Worm (Caenorhabditis elegans): ENCODE data around the gene clec-4.

The clec-4 gene

DNA sequence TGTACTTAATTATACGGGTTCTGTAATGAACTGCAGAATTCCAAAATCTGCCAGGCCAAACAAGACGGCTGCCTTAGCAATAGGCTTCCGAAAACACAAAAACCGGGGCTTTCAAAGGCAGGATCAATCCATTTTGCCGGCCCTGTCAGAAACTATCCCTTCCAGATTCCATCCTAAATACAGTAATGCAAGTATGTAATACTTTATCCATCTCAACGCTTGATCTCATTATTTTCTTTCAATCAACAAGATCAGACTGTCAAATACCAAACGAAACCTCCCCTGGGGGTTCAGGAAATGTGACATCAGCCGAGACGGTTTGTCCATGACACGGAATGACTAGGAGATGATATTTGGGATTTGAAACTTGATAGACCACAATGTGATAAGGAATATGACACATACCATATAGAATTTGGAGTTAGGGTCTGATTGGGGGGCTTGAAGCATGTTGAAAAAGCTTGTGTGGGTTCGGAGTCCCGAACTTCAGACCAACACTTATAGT is 45.3 kb upstream of the clec-4 start:
- TF ChIP-seq lsy-2 (tag; optimal IDR thresholded peaks at IDR 0.05) (no peak), elt-3 (tag; optimal IDR thresholded peaks at IDR 0.05) (no peak), ets-5 (GFP tag; IDR thresholded peaks at IDR 0.05) (no peak), nhr-12 (tag; optimal IDR thresholded peaks at IDR 0.05) (no peak), pqm-1 (tag; optimal IDR thresholded peaks at IDR 0.05) (no peak), aly-2 (tag; optimal IDR thresholded peaks at IDR 0.05) (no peak), nhr-71 (tag; optimal IDR thresholded peaks at IDR 0.05) (no peak), fkh-8 (tag; optimal IDR thresholded peaks at IDR 0.05) (no peak), hlh-4 (tag; optimal IDR thresholded peaks at IDR 0.05) (no peak), fkh-4 (tag; optimal IDR thresholded peaks at IDR 0.05; ENCODE audit: borderline replicate concordance) (no peak), nhr-76 (tag; optimal IDR thresholded peaks at IDR 0.05) (no peak), nhr-20 (tag; optimal IDR thresholded peaks at IDR 0.05) (no peak), sptf-1 (tag; optimal IDR thresholded peaks at IDR 0.05) (no peak), mdl-1 (tag; optimal IDR thresholded peaks at IDR 0.05) (no peak), sox-4 (tag; optimal IDR thresholded peaks at IDR 0.05) (no peak)

DNA sequence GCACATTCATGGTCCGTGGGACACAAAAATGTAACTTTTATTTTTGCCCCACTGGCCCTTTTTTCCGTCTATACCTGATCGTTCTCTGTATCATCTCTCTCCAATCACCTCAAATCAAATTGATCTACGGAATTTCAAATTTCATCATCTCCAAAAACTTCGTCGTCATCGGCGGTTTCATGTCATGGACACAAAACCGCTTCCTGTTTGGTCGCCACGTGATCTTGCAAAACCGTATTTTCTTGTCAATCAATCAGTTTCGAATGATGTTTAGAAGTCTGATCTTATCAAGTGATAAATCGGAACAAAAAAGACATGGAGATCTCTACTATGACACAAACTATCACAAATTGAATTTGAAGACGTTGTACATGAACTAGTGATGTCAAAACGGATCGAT is 44.8 kb upstream of the clec-4 start:
- no peak for TF ChIP-seq ztf-11 (tag; optimal IDR thresholded peaks at IDR 0.05)
- TF ChIP-seq C16A3.4 (tag; optimal IDR thresholded peaks at IDR 0.05), result no peak
- TF ChIP-seq unc-98 (GFP tag; IDR thresholded peaks at IDR 0.05), result no peak
- TF ChIP-seq fkh-8 (tag; optimal IDR thresholded peaks at IDR 0.05), result no peak
- TF ChIP-seq nhr-12 (tag; optimal IDR thresholded peaks at IDR 0.05), result no peak
- TF ChIP-seq skn-1 (tag; optimal IDR thresholded peaks at IDR 0.05), result no peak
- TF ChIP-seq C04F5.9 (tag; optimal IDR thresholded peaks at IDR 0.05), result no peak
- peak; percentile 84 for TF ChIP-seq nhr-71 (tag; optimal IDR thresholded peaks at IDR 0.05)
- TF ChIP-seq lir-3 (tag; optimal IDR thresholded peaks at IDR 0.05; ENCODE audit: poor library complexity), result no peak
- TF ChIP-seq xbp-1 (tag; optimal IDR thresholded peaks at IDR 0.05), result no peak
- TF ChIP-seq nhr-77 (tag; optimal IDR thresholded peaks at IDR 0.05), result no peak
- no peak for TF ChIP-seq F16B12.6 (tag; optimal IDR thresholded peaks at IDR 0.05)
- no peak for TF ChIP-seq elt-2 (tag; optimal IDR thresholded peaks at IDR 0.05)
- TF ChIP-seq lin-39 (tag; optimal IDR thresholded peaks at IDR 0.05), result no peak
- TF ChIP-seq irx-1 (tag; optimal IDR thresholded peaks at IDR 0.05), result no peak
- no peak for TF ChIP-seq ets-5 (GFP tag; IDR thresholded peaks at IDR 0.05)
- TF ChIP-seq pqm-1 (tag; optimal IDR thresholded peaks at IDR 0.05), result no peak
- TF ChIP-seq ama-1 (optimal IDR thresholded peaks at IDR 0.05), result no peak
- no peak for TF ChIP-seq nhr-11 (tag; optimal IDR thresholded peaks at IDR 0.05)
- TF ChIP-seq tlp-1 (tag; optimal IDR thresholded peaks at IDR 0.05), result no peak
- no peak for TF ChIP-seq sptf-1 (tag; optimal IDR thresholded peaks at IDR 0.05)
- TF ChIP-seq aha-1 (tag; optimal IDR thresholded peaks at IDR 0.05), result no peak
- TF ChIP-seq nhr-90 (tag; optimal IDR thresholded peaks at IDR 0.05; ENCODE audit: poor library complexity), result peak; percentile 74
- no peak for TF ChIP-seq sox-4 (tag; optimal IDR thresholded peaks at IDR 0.05)
- no peak for TF ChIP-seq aly-2 (tag; optimal IDR thresholded peaks at IDR 0.05)
- no peak for TF ChIP-seq ceh-88 (GFP tag; IDR thresholded peaks at IDR 0.05)
- TF ChIP-seq C34B4.2 (tag; optimal IDR thresholded peaks at IDR 0.05), result no peak
- TF ChIP-seq isw-1 (GFP tag; IDR thresholded peaks at IDR 0.05), result no peak
- no peak for TF ChIP-seq alr-1 (tag; optimal IDR thresholded peaks at IDR 0.05; ENCODE audit: borderline replicate concordance)
- TF ChIP-seq efl-3 (GFP tag; optimal IDR thresholded peaks at IDR 0.05), result no peak
- peak; percentile 96 for TF ChIP-seq nhr-20 (tag; optimal IDR thresholded peaks at IDR 0.05)
- no peak for TF ChIP-seq fkh-10 (GFP tag; optimal IDR thresholded peaks at IDR 0.05)
- peak; percentile 62 for TF ChIP-seq snu-23 (GFP tag; optimal IDR thresholded peaks at IDR 0.05)
- no peak for TF ChIP-seq lin-15B (tag; optimal IDR thresholded peaks at IDR 0.05)
- no peak for TF ChIP-seq hpl-2 (GFP tag; optimal IDR thresholded peaks at IDR 0.05)
- no peak for TF ChIP-seq ces-1 (GFP tag; optimal IDR thresholded peaks at IDR 0.05)
- no peak for TF ChIP-seq ceh-63 (GFP tag; optimal IDR thresholded peaks at IDR 0.05)
- no peak for TF ChIP-seq zag-1 (tag; optimal IDR thresholded peaks at IDR 0.05)
- peak in 1 of 3 experiments; percentile 33 for TF ChIP-seq dpl-1 (GFP tag; optimal IDR thresholded peaks at IDR 0.05)
- TF ChIP-seq elt-3 (tag; optimal IDR thresholded peaks at IDR 0.05), result peak; percentile 68 to 97 (median 94)
- no peak for TF ChIP-seq unc-30 (tag; optimal IDR thresholded peaks at IDR 0.05)
- peak; percentile 73 for TF ChIP-seq grh-1 (GFP tag; IDR thresholded peaks at IDR 0.05)
- TF ChIP-seq nhr-28 (tag; optimal IDR thresholded peaks at IDR 0.05), result no peak
- peak in 1 of 2 experiments; percentile 74 for TF ChIP-seq lin-35 (GFP tag; optimal IDR thresholded peaks at IDR 0.05)
- no peak for TF ChIP-seq ceh-90 (tag; optimal IDR thresholded peaks at IDR 0.05)
- TF ChIP-seq sup-37 (GFP tag; optimal IDR thresholded peaks at IDR 0.05), result no peak

All from whole organism, L1 larva.